ENCODE assay signal across 6 worm cellular contexts in genomic region chrV:6793744-6794239, ce11.
A peak's percentile ranks its signal among the peaks of the same experiment; 100 is the strongest.
TF ChIP-seq lines count a peak whose summit lies in the region.

ZC404.1 (plus strand) TSS chrV:6794189.

TF ChIP-seq in whole organism, L1 larva, 84 proteins besides CTCF, POLR2A, EP300 and RAD21 (continues in another document):
- TF ChIP-seq aha-1 (tag; optimal IDR thresholded peaks at IDR 0.05; lab: Kevin White, UChicago): no peak
- no peak for TF ChIP-seq nhr-12 (tag; optimal IDR thresholded peaks at IDR 0.05; lab: Kevin White, UChicago)
- TF ChIP-seq lsy-2 (tag; optimal IDR thresholded peaks at IDR 0.05; lab: Kevin White, UChicago): peak in 1 of 2 experiments; percentile 22
- TF ChIP-seq jun-1 (tag; optimal IDR thresholded peaks at IDR 0.05; lab: Kevin White, UChicago): no peak
- TF ChIP-seq nhr-90 (tag; optimal IDR thresholded peaks at IDR 0.05; lab: Kevin White, UChicago; ENCODE audit: poor library complexity): no peak
- TF ChIP-seq irx-1 (tag; optimal IDR thresholded peaks at IDR 0.05; lab: Kevin White, UChicago): no peak
- peak; percentile 24 for TF ChIP-seq snpc-4 (tag; optimal IDR thresholded peaks at IDR 0.05; lab: Kevin White, UChicago)
- no peak for TF ChIP-seq Y116A8C.19 (tag; optimal IDR thresholded peaks at IDR 0.05; lab: Kevin White, UChicago; ENCODE audit: borderline replicate concordance)
- no peak for TF ChIP-seq sox-4 (tag; optimal IDR thresholded peaks at IDR 0.05; lab: Kevin White, UChicago)
- peak; percentile 36 for TF ChIP-seq nhr-71 (tag; optimal IDR thresholded peaks at IDR 0.05; lab: Kevin White, UChicago)
- TF ChIP-seq nhr-47 (tag; optimal IDR thresholded peaks at IDR 0.05; lab: Kevin White, UChicago): peak; percentile 12
- no peak for TF ChIP-seq grh-1 (GFP tag; IDR thresholded peaks at IDR 0.05; lab: Robert Waterston, UW)
- TF ChIP-seq dsc-1 (tag; optimal IDR thresholded peaks at IDR 0.05; lab: Kevin White, UChicago): no peak
- TF ChIP-seq mep-1 (tag; optimal IDR thresholded peaks at IDR 0.05; lab: Kevin White, UChicago): no peak
- TF ChIP-seq ceh-8 (GFP tag; optimal IDR thresholded peaks at IDR 0.05; lab: Kevin White, UChicago): no peak

TF ChIP-seq in whole organism, L2 larva, 48 proteins besides CTCF, POLR2A, EP300 and RAD21:
- TF ChIP-seq skn-1 (tag; optimal IDR thresholded peaks at IDR 0.05; lab: Kevin White, UChicago) (no peak), unc-55 (GFP tag; optimal IDR thresholded peaks at IDR 0.05; lab: Kevin White, UChicago) (peak; percentile 38), ceh-16 (tag; optimal IDR thresholded peaks at IDR 0.05; lab: Kevin White, UChicago) (peak; percentile 27), nhr-129 (tag; optimal IDR thresholded peaks at IDR 0.05; lab: Kevin White, UChicago) (peak; percentile 6), nhr-237 (tag; optimal IDR thresholded peaks at IDR 0.05; lab: Kevin White, UChicago) (no peak), sem-4 (tag; optimal IDR thresholded peaks at IDR 0.05; lab: Kevin White, UChicago) (no peak), elt-1 (tag; optimal IDR thresholded peaks at IDR 0.05; lab: Kevin White, UChicago) (no peak), alr-1 (tag; optimal IDR thresholded peaks at IDR 0.05; lab: Kevin White, UChicago) (no peak), ZK546.5 (tag; optimal IDR thresholded peaks at IDR 0.05; lab: Kevin White, UChicago) (no peak), ama-1 (optimal IDR thresholded peaks at IDR 0.05; lab: Kevin White, UChicago) (no peak), snpc-4 (tag; optimal IDR thresholded peaks at IDR 0.05; lab: Kevin White, UChicago) (peak; percentile 62), Y55F3AM.14 (GFP tag; optimal IDR thresholded peaks at IDR 0.05; lab: Kevin White, UChicago) (no peak), gmeb-1 (tag; optimal IDR thresholded peaks at IDR 0.05; lab: Kevin White, UChicago) (no peak), F13H6.1 (tag; optimal IDR thresholded peaks at IDR 0.05; lab: Kevin White, UChicago) (peak; percentile 34), nhr-11 (tag; optimal IDR thresholded peaks at IDR 0.05; lab: Kevin White, UChicago) (no peak)
TF ChIP-seq in whole organism, L2 larva: peak in this region for 5.

TF ChIP-seq in whole organism, L3 larva, 47 proteins besides CTCF, POLR2A, EP300 and RAD21:
- TF ChIP-seq nhr-43 (tag; optimal IDR thresholded peaks at IDR 0.05; lab: Kevin White, UChicago; ENCODE audit: poor library complexity, severe bottlenecking) (no peak), lin-39 (tag; optimal IDR thresholded peaks at IDR 0.05; lab: Kevin White, UChicago) (peak; percentile 28), snpc-4 (tag; optimal IDR thresholded peaks at IDR 0.05; lab: Kevin White, UChicago) (peak; percentile 71)
TF ChIP-seq in whole organism, L3 larva: peak in this region for 2.

TF ChIP-seq in whole organism, L4 larva, 104 proteins besides CTCF, POLR2A, EP300 and RAD21:
- TF ChIP-seq ceh-28 (tag; optimal IDR thresholded peaks at IDR 0.05; lab: Kevin White, UChicago): no peak
- no peak for TF ChIP-seq zfp-3 (GFP tag; conservative IDR thresholded peaks at IDR 0.05; lab: Robert Waterston, UW)
- 0 out of 2 replicates have a peak, but pooled peaks have one; percentile 11 for TF ChIP-seq hmg-1.1 (GFP tag; IDR thresholded peaks at IDR 0.05; lab: Robert Waterston, UW)
- peak; percentile 62 for TF ChIP-seq set-16 (GFP tag; IDR thresholded peaks at IDR 0.05; lab: Robert Waterston, UW)
- peak; percentile 21 for TF ChIP-seq rbr-2 (tag; optimal IDR thresholded peaks at IDR 0.05; lab: Kevin White, UChicago)
- TF ChIP-seq lim-7 (GFP tag; IDR thresholded peaks at IDR 0.05; lab: Robert Waterston, UW): no peak
- TF ChIP-seq mes-2 (tag; optimal IDR thresholded peaks at IDR 0.05; lab: Kevin White, UChicago; ENCODE audit: poor library complexity, severe bottlenecking): peak; percentile 28
- TF ChIP-seq daf-16 (GFP tag; optimal IDR thresholded peaks at IDR 0.05; lab: Kevin White, UChicago): no peak
- no peak for TF ChIP-seq daf-16 (tag; optimal IDR thresholded peaks at IDR 0.05; lab: Kevin White, UChicago)

TF ChIP-seq in whole organism, late embryonic, 69 proteins besides CTCF, POLR2A, EP300 and RAD21:
- TF ChIP-seq rnt-1 (tag; optimal IDR thresholded peaks at IDR 0.05; lab: Kevin White, UChicago): no peak
- TF ChIP-seq ceh-31 (tag; optimal IDR thresholded peaks at IDR 0.05; lab: Kevin White, UChicago): peak; percentile 8

TF ChIP-seq in whole organism, young adult, 124 proteins besides CTCF, POLR2A, EP300 and RAD21:
- TF ChIP-seq attf-3 (GFP tag; conservative IDR thresholded peaks at IDR 0.05; lab: Robert Waterston, UW) (no peak), bed-1 (GFP tag; IDR thresholded peaks at IDR 0.05; lab: Robert Waterston, UW) (no peak), zfh-2 (GFP tag; conservative IDR thresholded peaks at IDR 0.05; lab: Robert Waterston, UW) (peak; percentile 92), Y67H2A.10 (GFP tag; conservative IDR thresholded peaks at IDR 0.05; lab: Robert Waterston, UW) (no peak), dox-1 (GFP tag; IDR thresholded peaks at IDR 0.05; lab: Robert Waterston, UW) (0 out of 2 replicates have a peak, but pooled peaks have one; percentile 10), snpc-4 (GFP tag; optimal IDR thresholded peaks at IDR 0.05; lab: Kevin White, UChicago) (no peak), snpc-4 (tag; optimal IDR thresholded peaks at IDR 0.05; lab: Kevin White, UChicago) (no peak), lag-1 (GFP tag; IDR thresholded peaks at IDR 0.05; lab: Robert Waterston, UW) (no peak)
